Worm (Caenorhabditis elegans): Measurements from ENCODE around the gene sam-4.

- TF ChIP-seq nhr-237 (tag; optimal IDR thresholded peaks at IDR 0.05) (no peak), lin-11 (tag; optimal IDR thresholded peaks at IDR 0.05) (no peak), mab-5 (tag; optimal IDR thresholded peaks at IDR 0.05) (no peak), egl-27 (tag; optimal IDR thresholded peaks at IDR 0.05) (no peak), crh-2 (tag; optimal IDR thresholded peaks at IDR 0.05) (no peak), dmd-4 (tag; optimal IDR thresholded peaks at IDR 0.05) (no peak), nhr-6 (tag; optimal IDR thresholded peaks at IDR 0.05) (no peak)
Measured at ce11 chrII:5628326-5628818, 20.7 kb downstream of the sam-4 start, which contains the start of gene F59E12.15.
